Worm (Caenorhabditis elegans): ENCODE measurements around the gene crh-2.
A peak's percentile ranks its signal among the peaks of the same experiment; 100 is the strongest.

Gene crh-2

DNA sequence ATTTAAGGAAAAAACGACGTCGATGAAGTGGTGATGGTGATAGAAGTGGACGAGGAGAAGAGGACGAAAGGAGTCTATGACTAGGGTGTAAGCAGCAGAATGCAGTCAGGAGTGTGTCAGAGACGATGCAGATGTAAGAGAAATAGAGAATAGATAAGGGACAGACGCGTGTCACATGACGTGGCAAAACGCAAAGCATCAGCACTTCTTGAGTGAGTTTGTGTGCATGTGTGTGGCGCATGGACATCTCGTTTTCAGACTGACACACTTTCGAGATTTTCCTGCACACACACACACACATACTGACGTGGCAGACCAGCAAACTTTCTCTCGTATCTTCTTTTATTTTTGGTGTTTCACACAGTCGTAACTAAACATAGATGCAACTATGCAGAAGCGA, 4.9 kb downstream of the crh-2 start (continued):
- peak; percentile 57 to 67 for TF ChIP-seq lsy-2 (tag; optimal IDR thresholded peaks at IDR 0.05)
- TF ChIP-seq dsc-1 (tag; optimal IDR thresholded peaks at IDR 0.05), result peak; percentile 34

DNA sequence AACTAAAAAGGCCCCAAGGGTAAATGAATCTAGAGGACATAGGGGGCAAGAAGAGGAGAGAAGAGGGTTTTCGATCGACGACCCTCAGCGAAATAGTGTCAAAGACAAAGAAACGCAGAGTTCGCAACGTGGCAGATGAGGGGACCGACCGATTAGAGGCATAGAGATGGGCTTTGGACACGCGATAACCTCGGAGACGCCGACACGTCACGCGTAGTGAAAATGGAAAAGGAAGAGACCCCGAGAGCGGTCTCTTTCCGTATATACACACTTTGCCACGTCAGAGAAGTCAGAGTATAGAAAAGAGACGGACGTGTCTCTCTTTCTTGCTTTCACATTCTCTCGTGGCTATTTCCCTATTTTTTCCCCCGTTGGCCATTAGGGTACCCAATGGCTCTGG, 5.9 kb downstream of the crh-2 start:
- TF ChIP-seq efl-3 (GFP tag; optimal IDR thresholded peaks at IDR 0.05) (no peak), jun-1 (tag; optimal IDR thresholded peaks at IDR 0.05) (peak; percentile 45), nhr-19 (GFP tag; conservative IDR thresholded peaks at IDR 0.05) (peak; percentile 73), irx-1 (tag; optimal IDR thresholded peaks at IDR 0.05) (peak; percentile 41), nhr-76 (tag; optimal IDR thresholded peaks at IDR 0.05) (no peak), hpl-2 (GFP tag; optimal IDR thresholded peaks at IDR 0.05) (peak; percentile 13), nhr-20 (tag; optimal IDR thresholded peaks at IDR 0.05) (peak; percentile 84), aly-2 (tag; optimal IDR thresholded peaks at IDR 0.05) (peak; percentile 6), aha-1 (tag; optimal IDR thresholded peaks at IDR 0.05) (no peak), ceh-82 (tag; optimal IDR thresholded peaks at IDR 0.05) (peak; percentile 9 to 70 (median 47)), xbp-1 (tag; optimal IDR thresholded peaks at IDR 0.05) (peak; percentile 90), mep-1 (tag; optimal IDR thresholded peaks at IDR 0.05) (peak; percentile 73), unc-130 (tag; optimal IDR thresholded peaks at IDR 0.05) (peak; percentile 10), unc-86 (tag; optimal IDR thresholded peaks at IDR 0.05) (peak; percentile 57), mab-9 (GFP tag; IDR thresholded peaks at IDR 0.05) (no peak; the same call in 1 of the 2 replicates), nhr-77 (tag; optimal IDR thresholded peaks at IDR 0.05) (no peak), egl-13 (tag; optimal IDR thresholded peaks at IDR 0.05) (peak; percentile 25), skn-1 (tag; optimal IDR thresholded peaks at IDR 0.05) (peak; percentile 34), lin-35 (GFP tag; optimal IDR thresholded peaks at IDR 0.05) (peak; percentile 57 to 61), nhr-11 (tag; optimal IDR thresholded peaks at IDR 0.05) (no peak), ces-1 (GFP tag; optimal IDR thresholded peaks at IDR 0.05) (no peak), ets-5 (GFP tag; IDR thresholded peaks at IDR 0.05) (no peak), lin-14 (GFP tag; optimal IDR thresholded peaks at IDR 0.05) (peak; percentile 97), tbx-2 (tag; optimal IDR thresholded peaks at IDR 0.05) (peak; percentile 79), zag-1 (tag; optimal IDR thresholded peaks at IDR 0.05) (no peak), snpc-4 (tag; optimal IDR thresholded peaks at IDR 0.05) (peak; percentile 18), F16B12.6 (tag; optimal IDR thresholded peaks at IDR 0.05) (peak; percentile 32), swsn-7 (tag; optimal IDR thresholded peaks at IDR 0.05) (peak; percentile 76), ceh-90 (tag; optimal IDR thresholded peaks at IDR 0.05) (no peak), snu-23 (GFP tag; optimal IDR thresholded peaks at IDR 0.05) (peak; percentile 90), nhr-47 (tag; optimal IDR thresholded peaks at IDR 0.05) (peak; percentile 81), nhr-85 (tag) (peak; percentile 83), fkh-10 (GFP tag; optimal IDR thresholded peaks at IDR 0.05) (peak; percentile 59), ztf-4 (tag; optimal IDR thresholded peaks at IDR 0.05) (peak; percentile 58), pax-3 (tag; optimal IDR thresholded peaks at IDR 0.05) (peak; percentile 11), unc-30 (tag; optimal IDR thresholded peaks at IDR 0.05) (no peak), ceh-63 (GFP tag; optimal IDR thresholded peaks at IDR 0.05) (no peak), C04F5.9 (tag; optimal IDR thresholded peaks at IDR 0.05) (no peak), isw-1 (GFP tag; IDR thresholded peaks at IDR 0.05) (peak; percentile 70), nhr-90 (tag; optimal IDR thresholded peaks at IDR 0.05; ENCODE audit: poor library complexity) (peak; percentile 68), dsc-1 (tag; optimal IDR thresholded peaks at IDR 0.05) (peak; percentile 37), elt-3 (tag; optimal IDR thresholded peaks at IDR 0.05) (peak in 1 of 6 experiments; percentile 11), lin-13 (GFP tag; optimal IDR thresholded peaks at IDR 0.05) (peak; percentile 69), C16A3.4 (tag; optimal IDR thresholded peaks at IDR 0.05) (peak; percentile 43), lin-15B (tag; optimal IDR thresholded peaks at IDR 0.05) (peak; percentile 4), fos-1 (tag; optimal IDR thresholded peaks at IDR 0.05) (peak; percentile 43), fkh-8 (tag; optimal IDR thresholded peaks at IDR 0.05) (peak; percentile 83), hlh-4 (tag; optimal IDR thresholded peaks at IDR 0.05) (no peak), Y116A8C.19 (tag; optimal IDR thresholded peaks at IDR 0.05; ENCODE audit: borderline replicate concordance) (no peak), efl-1 (optimal IDR thresholded peaks at IDR 0.05) (peak; percentile 57 to 75), efl-1 (GFP tag; optimal IDR thresholded peaks at IDR 0.05 in 1 of 2) (peak; percentile 27 to 93), rnt-1 (tag; optimal IDR thresholded peaks at IDR 0.05) (peak; percentile 52)

Measured in whole organism, L1 larva.